Fruit fly (Drosophila melanogaster) whole organism, embryonic: ENCODE data around the gene CG11811.

Experiments
- CG9797 ChIP-seq: fragments of 200-800 bp; sonication (Bioruptor generic); optimal IDR thresholded peaks from 3 replicates; lab custom pipeline; 2018; ENCODE audit warnings: missing biosample characterization, mild to moderate bottlenecking, missing genetic modification characterization
- fd102C ChIP-seq: fragments of 200-800 bp; sonication (Bioruptor generic); optimal IDR thresholded peaks from 2 replicates; lab custom pipeline; 2018; ENCODE audit warnings: missing biosample characterization, mild to moderate bottlenecking, missing genetic modification characterization, moderate library complexity
- mirr ChIP-seq: fragments of 200-800 bp; sonication (Bioruptor generic); optimal IDR thresholded peaks from 3 replicates; lab custom pipeline; 2018; ENCODE audit warnings: missing biosample characterization, mild to moderate bottlenecking, missing genetic modification characterization

DNA sequence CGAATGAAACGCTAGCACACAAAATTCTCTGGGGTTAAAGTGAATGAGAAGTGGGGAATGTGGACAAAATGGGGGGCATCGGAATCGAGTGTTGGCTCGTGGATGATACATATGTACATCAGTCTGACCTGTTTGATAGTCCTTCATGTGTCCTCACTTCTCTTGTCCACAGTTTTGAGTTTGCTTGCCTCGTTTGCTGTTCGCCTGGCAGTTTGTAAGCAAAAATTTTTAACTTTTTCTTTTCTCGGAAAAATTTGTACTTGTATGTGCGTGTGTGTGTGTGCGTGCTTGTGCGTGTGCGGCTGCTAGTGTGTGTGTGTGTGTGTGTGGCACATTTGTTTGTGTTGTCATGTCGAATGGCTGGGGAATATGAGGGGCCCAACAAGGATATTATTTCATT, 32.8 kb downstream of the CG11811 start:
- TF ChIP-seq fd102C (GFP tag; lab: Kevin White, UChicago) (no peak), mirr (GFP tag; lab: Kevin White, UChicago) (no peak), CG9797 (no peak)
